Fruit fly (Drosophila melanogaster): ENCODE data around the gene kel.

DNA sequence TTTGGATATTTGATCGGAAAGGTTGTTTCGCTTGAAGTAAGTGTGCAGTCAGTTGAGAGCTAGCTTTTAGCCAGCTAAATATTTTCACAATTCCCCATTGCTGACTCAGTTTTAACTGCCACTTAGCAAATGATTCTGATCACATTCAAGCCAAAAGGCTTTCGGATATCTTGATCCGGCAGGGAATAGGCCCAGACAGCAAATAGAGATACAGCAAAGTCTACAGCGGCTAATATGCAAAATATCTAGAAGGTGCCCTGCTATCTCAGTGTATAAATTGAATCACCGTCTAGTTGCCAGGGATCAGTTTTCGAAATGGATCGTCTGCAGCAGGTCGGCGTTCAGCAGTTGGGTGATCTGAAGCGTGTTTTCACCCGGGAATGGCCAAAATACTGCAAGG lies 16.7 kb upstream of the kel start, which contains the start of gene CG15155:
- no peak for TF ChIP-seq tj (GFP tag; optimal IDR thresholded peaks at IDR 0.05)
- TF ChIP-seq Crg-1 (GFP tag; optimal IDR thresholded peaks at IDR 0.05) = no peak
- no peak for TF ChIP-seq CG5204 (GFP tag; optimal IDR thresholded peaks at IDR 0.05)
- no peak for TF ChIP-seq pad (GFP tag; optimal IDR thresholded peaks at IDR 0.05)
- no peak for TF ChIP-seq kay (GFP tag; ENCODE audit: borderline replicate concordance)
- TF ChIP-seq cnc (optimal IDR thresholded peaks at IDR 0.05) = no peak
- no peak for TF ChIP-seq CG7101 (tag; optimal IDR thresholded peaks at IDR 0.05)
- TF ChIP-seq Mnt (GFP tag; optimal IDR thresholded peaks at IDR 0.05) = no peak
- no peak for TF ChIP-seq bab1 (GFP tag; optimal IDR thresholded peaks at IDR 0.05)
- TF ChIP-seq CG1620 (GFP tag; optimal IDR thresholded peaks at IDR 0.05) = no peak

All from whole organism, adult.